Fruit fly (Drosophila melanogaster) whole organism, embryonic: ENCODE data around the gene CG7556.

Experiments
- Antp ChIP-seq: fragments of 200-800 bp; sonication (Bioruptor generic); optimal IDR thresholded peaks from 3 replicates; lab custom pipeline; 2016; ENCODE audit warnings: missing biosample characterization, missing genetic modification characterization
- B-H1 ChIP-seq: fragments of 200-800 bp; sonication (Bioruptor generic); IDR thresholded peaks from 3 replicates; pipeline ENCODE4 v1.3.6; 2022; ENCODE audit warnings: missing biosample characterization, missing genetic modification characterization
- B-H2 ChIP-seq: fragments of 200-800 bp; sonication (Bioruptor generic); optimal IDR thresholded peaks from 2 replicates; lab custom pipeline; 2018; ENCODE audit warnings: missing biosample characterization, mild to moderate bottlenecking, missing genetic modification characterization
- Bgb ChIP-seq: fragments of 200-800 bp; sonication (Bioruptor generic); IDR thresholded peaks from 2 replicates; pipeline ENCODE4 v1.3.6; 2022; ENCODE audit warnings: missing biosample characterization, missing genetic modification characterization; ENCODE audit not compliant: partially characterized antibody
- CG10565 ChIP-seq: fragments of 200-800 bp; sonication (Bioruptor generic); optimal IDR thresholded peaks from 3 replicates; lab custom pipeline; 2016; ENCODE audit warnings: missing biosample characterization, mild to moderate bottlenecking, missing genetic modification characterization
- CG11085 ChIP-seq: fragments of 200-800 bp; sonication (Bioruptor generic); IDR thresholded peaks from 2 replicates; pipeline ENCODE4 v1.3.6; 2022; ENCODE audit warnings: missing biosample characterization, missing genetic modification characterization
- CG12104 ChIP-seq: fragments of 200-800 bp; sonication (Bioruptor generic); optimal IDR thresholded peaks from 3 replicates; lab custom pipeline; 2016; ENCODE audit warnings: missing biosample characterization, missing genetic modification characterization
- CG13894 ChIP-seq: fragments of 200-800 bp; sonication (Bioruptor generic); optimal IDR thresholded peaks from 3 replicates; lab custom pipeline; 2018; ENCODE audit warnings: missing biosample characterization, mild to moderate bottlenecking, missing genetic modification characterization, moderate library complexity
- CG16815 ChIP-seq: fragments of 200-800 bp; sonication (Bioruptor generic); optimal IDR thresholded peaks from 3 replicates; lab custom pipeline; 2017; ENCODE audit warnings: missing biosample characterization, mild to moderate bottlenecking, missing genetic modification characterization
- CG2202 ChIP-seq: fragments of 200-800 bp; sonication (Bioruptor generic); optimal IDR thresholded peaks from 2 replicates; lab custom pipeline; 2018; ENCODE audit warnings: missing biosample characterization, mild to moderate bottlenecking, missing genetic modification characterization
- CG33557 ChIP-seq: fragments of 200-800 bp; sonication (Bioruptor generic); optimal IDR thresholded peaks from 2 replicates; lab custom pipeline; 2019; ENCODE audit warnings: missing biosample characterization, mild to moderate bottlenecking, missing genetic modification characterization, moderate library complexity
- CG3995 ChIP-seq: fragments of 200-800 bp; sonication (Bioruptor generic); optimal IDR thresholded peaks from 3 replicates; lab custom pipeline; 2016; ENCODE audit warnings: missing biosample characterization, missing genetic modification characterization
- CG4404 ChIP-seq: fragments of 200-800 bp; sonication (Bioruptor generic); IDR thresholded peaks from 2 replicates; pipeline ENCODE4 v1.3.6; 2022; ENCODE audit warnings: missing biosample characterization, missing genetic modification characterization
- CG6683 ChIP-seq: fragments of 200-800 bp; sonication (Bioruptor generic); optimal IDR thresholded peaks from 2 replicates; lab custom pipeline; 2017; ENCODE audit warnings: missing biosample characterization, mild to moderate bottlenecking, missing genetic modification characterization, missing genetic modification reagents
- CG9817 ChIP-seq: fragments of 200-800 bp; sonication (Bioruptor generic); optimal IDR thresholded peaks from 2 replicates; lab custom pipeline; 2018; ENCODE audit warnings: missing biosample characterization, mild to moderate bottlenecking, missing genetic modification characterization, moderate library complexity
- CG9932 ChIP-seq: fragments of 200-800 bp; sonication (Bioruptor generic); IDR thresholded peaks from 2 replicates; pipeline ENCODE4 v1.3.6; 2022; ENCODE audit warnings: missing biosample characterization, missing genetic modification characterization
- CkIIα-i1 ChIP-seq: fragments of 200-800 bp; sonication (Bioruptor generic); IDR thresholded peaks from 2 replicates; pipeline ENCODE4 v1.3.6; 2022; ENCODE audit warnings: missing biosample characterization, missing genetic modification characterization
- D19B ChIP-seq: fragments of 200-800 bp; sonication (Bioruptor generic); optimal IDR thresholded peaks from 2 replicates; lab custom pipeline; 2017; ENCODE audit warnings: missing biosample characterization, mild to moderate bottlenecking, missing genetic modification characterization
- Dad ChIP-seq: fragments of 200-800 bp; sonication (Bioruptor generic); optimal IDR thresholded peaks from 3 replicates; lab custom pipeline; 2016; ENCODE audit warnings: missing biosample characterization, missing genetic modification characterization
- E2f2 ChIP-seq: fragments of 200-800 bp; sonication (Bioruptor generic); IDR thresholded peaks from 2 replicates; pipeline ENCODE4 v1.3.6; 2022; ENCODE audit warnings: missing biosample characterization, missing genetic modification characterization
- Elba2 ChIP-seq: fragments of 200-800 bp; sonication (Bioruptor generic); optimal IDR thresholded peaks from 3 replicates; lab custom pipeline; 2016; ENCODE audit warnings: missing biosample characterization, missing genetic modification characterization
- Hmx ChIP-seq: fragments of 200-800 bp; sonication (Bioruptor generic); optimal IDR thresholded peaks from 2 replicates; lab custom pipeline; 2016; ENCODE audit warnings: missing biosample characterization, missing genetic modification characterization
- Hr78 ChIP-seq, 2 experiments: fragments of 200-800 bp in 1 of 2; fragments of >200 bp in 1 of 2; sonication (Bioruptor generic) in 1 of 2; optimal IDR thresholded peaks; 2 replicates each; lab custom pipeline; 2017 to 2019; ENCODE audit warnings: missing biosample characterization in 2 of 2, missing genetic modification characterization in 2 of 2, mild to moderate bottlenecking in 1 of 2, moderate library complexity in 1 of 2
- Jarid2 ChIP-seq: fragments of 200-800 bp; sonication (Bioruptor generic); optimal IDR thresholded peaks from 3 replicates; lab custom pipeline; 2017; ENCODE audit warnings: mild to moderate bottlenecking, missing biosample characterization, missing genetic modification reagents, missing genetic modification characterization
- Mad ChIP-seq: fragments of 200-800 bp; sonication (Bioruptor generic); optimal IDR thresholded peaks from 2 replicates; lab custom pipeline; 2016; ENCODE audit warnings: missing biosample characterization, missing genetic modification characterization
- Neu2 ChIP-seq: fragments of 200-800 bp; sonication (Bioruptor generic); optimal IDR thresholded peaks from 3 replicates; lab custom pipeline; 2016; ENCODE audit warnings: missing biosample characterization, missing genetic modification characterization, borderline replicate concordance
- Nf-YB ChIP-seq: fragments of 200-800 bp; sonication (Bioruptor generic); optimal IDR thresholded peaks from 3 replicates; lab custom pipeline; 2019; ENCODE audit warnings: missing biosample characterization, mild to moderate bottlenecking, missing genetic modification characterization, moderate library complexity
- Ptx1 ChIP-seq: fragments of 200-800 bp; sonication (Bioruptor generic); IDR thresholded peaks from 2 replicates; pipeline ENCODE4 v1.3.6; 2022; ENCODE audit warnings: missing biosample characterization, missing genetic modification characterization
- Stat92E ChIP-seq, 3 experiments: fragments of >200 bp in 2 of 3; fragments of 200-800 bp in 1 of 3; sonication (Bioruptor generic) in 1 of 3; optimal IDR thresholded peaks; 2 replicates each; lab custom pipeline; 2017 to 2019; ENCODE audit warnings: missing biosample characterization in 3 of 3, missing genetic modification characterization in 3 of 3, mild to moderate bottlenecking in 1 of 3, moderate library complexity in 1 of 3
- Taf1 ChIP-seq: fragments of 200-800 bp; sonication (Bioruptor generic); IDR thresholded peaks from 2 replicates; pipeline ENCODE4 v1.3.6; 2022; ENCODE audit warnings: missing biosample characterization, missing genetic modification characterization
- ab ChIP-seq: fragments of 200-800 bp; sonication (Bioruptor generic); optimal IDR thresholded peaks from 2 replicates; lab custom pipeline; 2016; ENCODE audit warnings: missing biosample characterization, missing genetic modification characterization
- abd-A ChIP-seq: fragments of 200-800 bp; sonication (Bioruptor generic); optimal IDR thresholded peaks from 3 replicates; lab custom pipeline; 2019; ENCODE audit warnings: missing biosample characterization, mild to moderate bottlenecking, missing genetic modification characterization, moderate library complexity
- dan ChIP-seq: fragments of 200-800 bp; sonication (Bioruptor generic); IDR thresholded peaks from 2 replicates; pipeline ENCODE4 v1.3.6; 2022; ENCODE audit warnings: missing biosample characterization, missing genetic modification characterization
- dpn ChIP-seq, 2 experiments: fragments of 200-800 bp; sonication (Bioruptor generic); optimal IDR thresholded peaks; 3 replicates each; lab custom pipeline; 2016; ENCODE audit warnings: missing biosample characterization in 2 of 2, missing genetic modification characterization in 2 of 2
- fd102C ChIP-seq: fragments of 200-800 bp; sonication (Bioruptor generic); optimal IDR thresholded peaks from 2 replicates; lab custom pipeline; 2018; ENCODE audit warnings: missing biosample characterization, mild to moderate bottlenecking, missing genetic modification characterization, moderate library complexity
- gce ChIP-seq: fragments of 200-800 bp; sonication (Bioruptor generic); IDR thresholded peaks from 3 replicates; pipeline ENCODE4 v1.3.6; 2022; ENCODE audit warnings: missing biosample characterization, missing genetic modification characterization
- h ChIP-seq: fragments of >200 bp; optimal IDR thresholded peaks from 2 replicates; lab custom pipeline; 2017
- hbn ChIP-seq: fragments of 200-800 bp; sonication (Bioruptor generic); IDR thresholded peaks from 2 replicates; pipeline ENCODE4 v1.3.6; 2022; ENCODE audit warnings: missing biosample characterization, missing genetic modification characterization; ENCODE audit not compliant: partially characterized antibody
- oc ChIP-seq: fragments of 200-800 bp; sonication (Bioruptor generic); optimal IDR thresholded peaks from 2 replicates; lab custom pipeline; 2018; ENCODE audit warnings: missing biosample characterization, mild to moderate bottlenecking, missing genetic modification characterization, moderate library complexity
- onecut ChIP-seq: fragments of 200-800 bp; sonication (Bioruptor generic); IDR thresholded peaks from 2 replicates; pipeline ENCODE4 v1.3.6; 2022; ENCODE audit warnings: missing biosample characterization, missing genetic modification characterization
- org-1 ChIP-seq: fragments of 200-800 bp; sonication (Bioruptor generic); optimal IDR thresholded peaks from 2 replicates; lab custom pipeline; 2017; ENCODE audit warnings: missing biosample characterization, missing genetic modification characterization
- pros ChIP-seq: fragments of 200-800 bp; sonication (Bioruptor generic); optimal IDR thresholded peaks from 3 replicates; lab custom pipeline; 2019; ENCODE audit warnings: missing biosample characterization, mild to moderate bottlenecking, missing genetic modification characterization, moderate library complexity
- row ChIP-seq: fragments of 200-800 bp; sonication (Bioruptor generic); IDR thresholded peaks from 3 replicates; pipeline ENCODE4 v1.3.6; 2022; ENCODE audit warnings: missing biosample characterization, missing genetic modification characterization
- slbo ChIP-seq: fragments of 200-800 bp; sonication (Bioruptor generic); IDR thresholded peaks from 2 replicates; pipeline ENCODE4 v1.3.6; 2022; ENCODE audit warnings: missing biosample characterization, missing genetic modification characterization
- trem ChIP-seq: fragments of 200-800 bp; optimal IDR thresholded peaks from 3 replicates; lab custom pipeline; 2019; ENCODE audit warnings: missing biosample characterization, mild to moderate bottlenecking, missing genetic modification characterization, moderate library complexity
- vnd ChIP-seq: fragments of 200-800 bp; sonication (Bioruptor generic); IDR thresholded peaks from 3 replicates; pipeline ENCODE4 v1.3.6; 2022; ENCODE audit warnings: missing biosample characterization, missing genetic modification characterization; ENCODE audit not compliant: partially characterized antibody
- wor ChIP-seq: fragments of 200-800 bp; sonication (Bioruptor generic); IDR thresholded peaks from 2 replicates; pipeline ENCODE4 v1.3.6; 2022; ENCODE audit warnings: missing biosample characterization, missing genetic modification characterization
- zen ChIP-seq: fragments of 200-800 bp; sonication (Bioruptor generic); optimal IDR thresholded peaks from 3 replicates; lab custom pipeline; 2018; ENCODE audit warnings: missing biosample characterization, mild to moderate bottlenecking, missing genetic modification characterization, moderate library complexity
- zf30C ChIP-seq: fragments of 200-800 bp; sonication (Bioruptor generic); optimal IDR thresholded peaks from 3 replicates; lab custom pipeline; 2018; ENCODE audit warnings: missing biosample characterization, mild to moderate bottlenecking, missing genetic modification characterization

CG7556 gene

DNA sequence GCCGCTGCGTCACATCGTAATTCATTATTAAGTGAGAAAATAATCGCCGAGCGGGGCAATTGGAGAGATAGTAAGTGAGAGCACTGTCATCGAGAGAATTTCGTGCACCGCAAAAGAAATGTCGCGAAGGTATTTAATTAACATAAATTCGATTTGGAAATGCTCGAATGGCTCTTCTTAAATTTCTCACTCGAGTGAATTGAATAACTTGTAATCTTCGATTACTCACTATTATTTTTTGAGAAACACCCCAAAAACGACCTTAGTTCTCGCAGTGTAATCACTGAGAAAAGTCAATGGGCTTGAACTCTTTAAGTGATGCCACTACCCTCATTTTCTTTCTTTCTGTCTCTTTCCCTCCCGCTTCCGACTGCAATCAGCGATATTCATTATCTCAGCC is 24.6 kb downstream of the CG7556 start (continued):
- TF ChIP-seq oc (tag; lab: Kevin White, UChicago): peak; percentile 93
- peak; percentile 87 for TF ChIP-seq CG16815 (GFP tag; lab: Kevin White, UChicago)
- peak; percentile 62 for TF ChIP-seq CG12104
- no peak for TF ChIP-seq abd-A
- TF ChIP-seq Jarid2 (GFP tag; lab: Kevin White, UChicago): peak; percentile 45
- TF ChIP-seq dan: peak; percentile 73
- TF ChIP-seq Bgb: no peak
- TF ChIP-seq org-1: peak; percentile 77
- no peak for TF ChIP-seq CkIIα-i1
- no peak for TF ChIP-seq CG13894 (tag; lab: Kevin White, UChicago)
- TF ChIP-seq Dad: peak; percentile 89
- TF ChIP-seq CG10565 (GFP tag; lab: Kevin White, UChicago): peak; percentile 63
- TF ChIP-seq wor (GFP tag; lab: Robert Waterston, UW): peak; percentile 78
- peak; percentile 86 for TF ChIP-seq zf30C
- no peak for TF ChIP-seq Hmx
- TF ChIP-seq Mad: peak; percentile 75
- TF ChIP-seq dpn (GFP tag; optimal IDR thresholded peaks at IDR 0.05; lab: Kevin White, UChicago): peak; percentile 78 to 83
- TF ChIP-seq fd102C: peak; percentile 84
- peak; percentile 82 for TF ChIP-seq onecut (GFP tag; lab: Robert Waterston, UW)
- no peak for TF ChIP-seq CG3995
- TF ChIP-seq B-H1 (GFP tag; lab: Robert Waterston, UW): peak; percentile 67
- peak; percentile 67 for TF ChIP-seq ab (GFP tag; lab: Kevin White, UChicago)
- peak; percentile 29 for TF ChIP-seq Elba2 (GFP tag; lab: Kevin White, UChicago)
- TF ChIP-seq CG9817 (tag; lab: Kevin White, UChicago): peak; percentile 35
- TF ChIP-seq Taf1: no peak
- TF ChIP-seq CG4404 (GFP tag; lab: Robert Waterston, UW): peak; percentile 88
- TF ChIP-seq CG33557 (GFP tag; lab: Kevin White, UChicago): peak; percentile 93
- TF ChIP-seq CG6683: peak; percentile 27
- TF ChIP-seq CG9932: peak; percentile 40; the same call in 1 of the 2 replicates

DNA sequence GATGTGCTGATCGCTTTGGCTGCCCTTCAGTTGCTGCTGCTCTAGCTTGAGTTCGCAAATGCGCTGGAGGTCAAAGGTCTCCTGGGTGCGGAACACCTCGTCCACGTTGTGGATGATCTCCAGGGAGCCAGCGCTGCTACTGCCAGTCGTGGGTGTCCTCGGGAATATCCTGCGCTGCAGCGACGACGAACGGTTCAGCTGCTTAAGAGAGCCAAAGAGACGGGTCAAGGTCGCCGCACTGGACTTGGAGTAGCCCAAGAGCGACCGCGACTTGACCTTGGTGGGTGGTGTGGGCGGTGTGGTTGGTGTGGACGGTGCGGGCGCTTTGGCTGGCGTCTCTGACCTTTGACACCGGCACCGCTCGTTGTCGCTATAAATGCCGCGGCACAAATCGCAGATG is 25.4 kb downstream of the CG7556 start:
- TF ChIP-seq Hr78 (GFP tag; optimal IDR thresholded peaks at IDR 0.05; lab: Kevin White, UChicago) (peak in 1 of 2 experiments; percentile 95), Neu2 (no peak), vnd (GFP tag; lab: Robert Waterston, UW) (no peak)

DNA sequence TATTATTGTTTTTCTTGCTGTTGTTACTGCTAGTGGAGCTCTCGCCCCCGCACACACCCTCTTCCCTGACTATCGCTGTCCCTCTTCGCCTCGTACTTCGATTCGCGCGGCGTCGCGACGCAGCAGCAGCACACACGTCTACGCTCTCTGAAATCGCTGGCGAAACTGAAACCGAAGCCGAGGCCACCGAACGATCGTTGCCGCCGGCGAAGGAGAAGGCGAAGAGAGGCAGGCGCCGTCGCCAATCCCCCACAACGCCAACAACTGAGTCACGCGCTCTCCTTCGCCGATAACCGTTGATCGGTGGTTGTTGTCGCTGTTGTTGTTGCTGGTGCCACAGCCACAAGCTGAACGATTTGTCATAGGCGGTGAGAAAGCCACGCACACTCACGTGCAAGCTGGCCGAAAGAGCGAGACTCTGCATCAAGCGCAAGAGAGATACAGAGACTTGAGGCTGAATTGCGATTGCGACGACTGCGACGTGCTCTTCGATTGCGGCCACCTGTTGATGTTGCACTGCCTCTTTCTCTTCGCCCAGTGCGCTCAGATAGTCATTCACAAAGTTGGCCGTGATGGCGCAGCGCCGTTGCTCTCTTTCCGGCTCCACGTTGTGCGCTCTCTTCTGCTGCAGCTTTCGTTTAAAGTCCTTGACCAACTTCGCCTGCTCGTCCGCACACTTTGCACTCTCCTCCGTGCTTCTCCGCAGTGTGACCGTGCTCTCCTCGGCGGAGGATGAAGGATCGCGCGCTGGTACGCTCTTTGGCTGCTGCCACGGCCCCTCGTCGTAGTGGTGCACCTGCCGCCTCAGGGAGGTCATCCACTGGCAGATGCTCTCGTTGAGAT is 26.1 kb downstream of the CG7556 start:
- TF ChIP-seq CG2202 (tag; lab: Kevin White, UChicago) (no peak), Ptx1 (no peak), Nf-YB (GFP tag; lab: Kevin White, UChicago) (no peak), pros (peak; percentile 93), D19B (GFP tag; lab: Kevin White, UChicago) (no peak), CG11085 (GFP tag; lab: Robert Waterston, UW) (no peak), h (lab: Kevin White, UChicago) (no peak), Antp (peak; percentile 1), zen (no peak), slbo (GFP tag; lab: Robert Waterston, UW) (0 out of 2 replicates have a peak, but pooled peaks have one; percentile 17), Stat92E (GFP tag; optimal IDR thresholded peaks at IDR 0.05; lab: Kevin White, UChicago) (peak in 1 of 3 experiments; percentile 22), Taf1 (no peak), row (peak; percentile 6; the same call in 1 of the 3 replicates), hbn (GFP tag; lab: Robert Waterston, UW) (peak; percentile 28; the same call in 1 of the 2 replicates), E2f2 (0 out of 2 replicates have a peak, but pooled peaks have one; percentile 13), trem (tag; lab: Kevin White, UChicago) (no peak), gce (0 out of 3 replicates have a peak, but pooled peaks have one; percentile 31), B-H2 (GFP tag; lab: Kevin White, UChicago) (no peak)
